Worm (Caenorhabditis elegans): Measurements from ENCODE around the gene F11E6.10.

ce11 chrIV:17473034-17473433 lies 10.1 kb upstream of the F11E6.10 start, which contains the start of gene gba-3:
- no peak for TF ChIP-seq pqm-1 (tag; optimal IDR thresholded peaks at IDR 0.05)
- no peak for TF ChIP-seq ces-1 (GFP tag; optimal IDR thresholded peaks at IDR 0.05)
